Fruit fly (Drosophila melanogaster) whole organism, adult: ENCODE data around the gene Skp2.

Experiments
- CG1620 ChIP-seq: fragments of 200-800 bp; sonication (Bioruptor generic); optimal IDR thresholded peaks from 2 replicates; lab custom pipeline; 2016; ENCODE audit warnings: missing biosample characterization, missing genetic modification characterization
- CG33017 ChIP-seq: fragments of 200-800 bp; sonication (Bioruptor generic); optimal IDR thresholded peaks from 2 replicates; lab custom pipeline; 2018; ENCODE audit warnings: missing biosample characterization, mild to moderate bottlenecking, missing genetic modification characterization, moderate library complexity
- CG5204 ChIP-seq: fragments of 200-800 bp; sonication (Bioruptor generic); optimal IDR thresholded peaks from 2 replicates; lab custom pipeline; 2016; ENCODE audit warnings: missing biosample characterization, missing genetic modification characterization
- CG7045 ChIP-seq: fragments of 200-800 bp; sonication (Bioruptor generic); optimal IDR thresholded peaks from 2 replicates; lab custom pipeline; 2017; ENCODE audit warnings: missing biosample characterization, mild to moderate bottlenecking, missing genetic modification characterization
- Crg-1 ChIP-seq: fragments of 200-800 bp; sonication (Bioruptor generic); optimal IDR thresholded peaks from 2 replicates; lab custom pipeline; 2016; ENCODE audit warnings: missing biosample characterization, missing genetic modification characterization
- Hr96 ChIP-seq: fragments of 200-800 bp; sonication (Bioruptor generic); optimal IDR thresholded peaks from 2 replicates; lab custom pipeline; 2016; ENCODE audit warnings: missing biosample characterization, missing genetic modification characterization

- no peak for TF ChIP-seq CG7045
- no peak for TF ChIP-seq CG5204 (GFP tag; lab: Kevin White, UChicago)
- TF ChIP-seq CG33017 (tag; lab: Kevin White, UChicago) = no peak
- no peak for TF ChIP-seq Hr96
- no peak for TF ChIP-seq Crg-1
- TF ChIP-seq CG1620 (GFP tag; lab: Kevin White, UChicago) = no peak
Measured at dm6 chr3R:4294689-4295088, 42.8 kb downstream of the Skp2 start, which contains the start of gene Nepl11.
